Worm (Caenorhabditis elegans) whole organism, young adult: ENCODE data around the gene sfxn-5.
A peak's percentile ranks its signal among the peaks of the same experiment; 100 is the strongest.

ENCODE experiments used
- B0019.2 ChIP-seq: fragments of 200-800 bp; sonication (Bioruptor generic); conservative IDR thresholded peaks from 2 replicates; pipeline ENCODE4 v1.3.6; 2022; ENCODE audit warnings: missing genetic modification reagents, missing genetic modification characterization, missing compliant biosample characterization
- B0035.1 ChIP-seq: sonication (generic microtip); optimal IDR thresholded peaks from 2 replicates; lab custom pipeline; 2016; ENCODE audit warnings: missing genetic modification characterization, mild to moderate bottlenecking, missing compliant biosample characterization, missing genotype, missing genetic modification reagents
- D2030.7 ChIP-seq: fragments of 200-800 bp; sonication (Bioruptor generic); IDR thresholded peaks from 2 replicates; pipeline ENCODE4 v1.3.6; 2022; ENCODE audit warnings: missing genetic modification reagents, missing genetic modification characterization, missing compliant biosample characterization
- F10E7.11 ChIP-seq: sonication (generic microtip); optimal IDR thresholded peaks from 2 replicates; lab custom pipeline; 2017; ENCODE audit warnings: mild to moderate bottlenecking, missing genetic modification characterization, moderate library complexity, missing compliant biosample characterization
- F37B4.10 ChIP-seq: fragments of 200-800 bp; sonication (Bioruptor generic); IDR thresholded peaks from 2 replicates; pipeline ENCODE4 v1.3.6; 2022; ENCODE audit warnings: missing genetic modification characterization, missing compliant biosample characterization
- F39B2.1 ChIP-seq: fragments of 200-800 bp; sonication (Bioruptor generic); IDR thresholded peaks from 2 replicates; pipeline ENCODE4 v1.3.6; 2022; ENCODE audit warnings: missing genetic modification reagents, missing genetic modification characterization, missing compliant biosample characterization
- F49E8.2 ChIP-seq: sonication (generic microtip); optimal IDR thresholded peaks from 3 replicates; lab custom pipeline; 2017; ENCODE audit warnings: missing genetic modification characterization, mild to moderate bottlenecking, missing compliant biosample characterization, antibody characterized with exemption, moderate library complexity; ENCODE audit not compliant: insufficient read depth
- F52B5.7 ChIP-seq: sonication (generic microtip); optimal IDR thresholded peaks from 2 replicates; lab custom pipeline; 2016; ENCODE audit warnings: mild to moderate bottlenecking, missing genetic modification characterization, missing compliant biosample characterization
- F57A8.1 ChIP-seq: fragments of 200-800 bp; sonication (Bioruptor generic); optimal IDR thresholded peaks from 2 replicates; lab custom pipeline; 2018; ENCODE audit warnings: mild to moderate bottlenecking, missing genetic modification characterization, moderate library complexity, missing compliant biosample characterization
- F57C9.4 ChIP-seq: sonication (generic microtip); optimal IDR thresholded peaks from 2 replicates; lab custom pipeline; 2017; ENCODE audit warnings: mild to moderate bottlenecking, missing genetic modification characterization, missing compliant biosample characterization
- K11D2.4 ChIP-seq: fragments of 200-800 bp; sonication (Bioruptor generic); IDR thresholded peaks from 2 replicates; pipeline ENCODE4 v1.3.6; 2022; ENCODE audit warnings: missing genetic modification reagents, missing genetic modification characterization, missing compliant biosample characterization
- T26A5.8 ChIP-seq: sonication (generic microtip); optimal IDR thresholded peaks from 2 replicates; lab custom pipeline; 2016; ENCODE audit warnings: missing genetic modification characterization, missing compliant biosample characterization
- aptf-2 ChIP-seq: fragments of 200-800 bp; sonication (Bioruptor generic); conservative IDR thresholded peaks from 2 replicates; pipeline ENCODE4 v1.3.6; 2022; ENCODE audit warnings: missing genetic modification reagents, missing genetic modification characterization, missing compliant biosample characterization
- aptf-3 ChIP-seq: fragments of 200-800 bp; sonication (Bioruptor generic); IDR thresholded peaks from 2 replicates; pipeline ENCODE4 v1.3.6; 2022; ENCODE audit warnings: missing genetic modification characterization, missing compliant biosample characterization
- atf-7 ChIP-seq: sonication (generic microtip); optimal IDR thresholded peaks from 2 replicates; lab custom pipeline; 2017; ENCODE audit warnings: mild to moderate bottlenecking, missing genetic modification characterization, missing compliant biosample characterization
- attf-3 ChIP-seq: fragments of 200-800 bp; sonication (Bioruptor generic); conservative IDR thresholded peaks from 2 replicates; pipeline ENCODE4 v1.3.6; 2022; ENCODE audit warnings: missing genetic modification reagents, missing genetic modification characterization, missing compliant biosample characterization
- attf-6 ChIP-seq: fragments of 200-800 bp; sonication (Bioruptor generic); IDR thresholded peaks from 2 replicates; pipeline ENCODE4 v1.3.6; 2022; ENCODE audit warnings: missing genetic modification reagents, missing genetic modification characterization, missing compliant biosample characterization
- bed-2 ChIP-seq: fragments of 200-800 bp; sonication (Bioruptor generic); IDR thresholded peaks from 2 replicates; pipeline ENCODE4 v1.3.6; 2022; ENCODE audit warnings: missing genetic modification reagents, missing genetic modification characterization, missing compliant biosample characterization
- ccch-3 ChIP-seq: fragments of 200-800 bp; sonication (Bioruptor generic); optimal IDR thresholded peaks from 2 replicates; lab custom pipeline; 2018; ENCODE audit warnings: mild to moderate bottlenecking, missing genetic modification characterization, missing compliant biosample characterization
- ceh-27 ChIP-seq: fragments of 200-800 bp; sonication (Bioruptor generic); optimal IDR thresholded peaks from 2 replicates; lab custom pipeline; 2018; ENCODE audit warnings: mild to moderate bottlenecking, missing genetic modification characterization, moderate library complexity, missing compliant biosample characterization
- ceh-40 ChIP-seq: fragments of 200-800 bp; sonication (Bioruptor generic); IDR thresholded peaks from 2 replicates; pipeline ENCODE4 v1.3.6; 2022; ENCODE audit warnings: missing genetic modification characterization, missing compliant biosample characterization
- ceh-58 ChIP-seq: fragments of 200-800 bp; sonication (Bioruptor generic); IDR thresholded peaks from 2 replicates; pipeline ENCODE4 v1.3.6; 2022; ENCODE audit warnings: missing genetic modification characterization, missing compliant biosample characterization
- ceh-91 ChIP-seq: fragments of 200-800 bp; sonication (Bioruptor generic); IDR thresholded peaks from 2 replicates; pipeline ENCODE4 v1.3.6; 2022; ENCODE audit warnings: missing genetic modification reagents, missing genetic modification characterization, missing compliant biosample characterization
- die-1 ChIP-seq: sonication (generic microtip); optimal IDR thresholded peaks from 2 replicates; lab custom pipeline; 2016; ENCODE audit warnings: missing genotype, mild to moderate bottlenecking, missing genetic modification characterization, missing compliant biosample characterization
- dpff-1 ChIP-seq: sonication (generic microtip); optimal IDR thresholded peaks from 2 replicates; lab custom pipeline; 2017; ENCODE audit warnings: mild to moderate bottlenecking, missing genetic modification characterization, missing compliant biosample characterization
- egl-18 ChIP-seq: fragments of 200-800 bp; sonication (Bioruptor generic); IDR thresholded peaks from 2 replicates; pipeline ENCODE4 v1.3.6; 2022; ENCODE audit warnings: missing genetic modification reagents, missing genetic modification characterization, missing compliant biosample characterization
- egrh-3 ChIP-seq: fragments of 200-800 bp; sonication (Bioruptor generic); IDR thresholded peaks from 2 replicates; pipeline ENCODE4 v1.3.6; 2022; ENCODE audit warnings: missing genetic modification reagents, missing genetic modification characterization, missing compliant biosample characterization
- ekl-4 ChIP-seq: fragments of 200-800 bp; sonication (Bioruptor generic); IDR thresholded peaks from 2 replicates; pipeline ENCODE4 v1.3.6; 2022; ENCODE audit warnings: missing genetic modification reagents, missing genetic modification characterization, missing compliant biosample characterization
- gei-17 ChIP-seq: fragments of 200-800 bp; sonication (Bioruptor generic); optimal IDR thresholded peaks from 2 replicates; lab custom pipeline; 2018; ENCODE audit warnings: mild to moderate bottlenecking, missing genetic modification characterization, missing compliant biosample characterization
- hsf-1 ChIP-seq: fragments of 200-800 bp; sonication (Bioruptor generic); IDR thresholded peaks from 2 replicates; pipeline ENCODE4 v1.3.6; 2022; ENCODE audit warnings: missing genetic modification reagents, missing genetic modification characterization, missing compliant biosample characterization
- lag-1 ChIP-seq: fragments of 200-800 bp; sonication (Bioruptor generic); IDR thresholded peaks from 2 replicates; pipeline ENCODE4 v1.3.6; 2022; ENCODE audit warnings: missing genetic modification reagents, missing genetic modification characterization, missing compliant biosample characterization
- lsy-27 ChIP-seq: sonication (generic microtip); optimal IDR thresholded peaks from 2 replicates; lab custom pipeline; 2017; ENCODE audit warnings: missing genetic modification characterization, mild to moderate bottlenecking, missing compliant biosample characterization, antibody characterized with exemption, missing genotype, borderline replicate concordance; ENCODE audit not compliant: insufficient read depth
- madf-10 ChIP-seq: sonication (generic microtip); optimal IDR thresholded peaks from 2 replicates; lab custom pipeline; 2016; ENCODE audit warnings: mild to moderate bottlenecking, missing genetic modification characterization, missing compliant biosample characterization
- madf-6 ChIP-seq: fragments of 200-800 bp; sonication (Bioruptor generic); IDR thresholded peaks from 2 replicates; pipeline ENCODE4 v1.3.6; 2022; ENCODE audit warnings: missing genetic modification reagents, missing genetic modification characterization, missing compliant biosample characterization
- mcd-1 ChIP-seq: fragments of 200-800 bp; sonication (Bioruptor generic); IDR thresholded peaks from 2 replicates; pipeline ENCODE4 v1.3.6; 2022; ENCODE audit warnings: missing genetic modification reagents, missing genetic modification characterization, missing compliant biosample characterization
- mxl-1 ChIP-seq: sonication (generic microtip); optimal IDR thresholded peaks from 2 replicates; lab custom pipeline; 2016; ENCODE audit warnings: missing genetic modification characterization, missing compliant biosample characterization
- nfyb-1 ChIP-seq: fragments of 200-800 bp; sonication (Bioruptor generic); IDR thresholded peaks from 2 replicates; pipeline ENCODE4 v1.3.6; 2022; ENCODE audit warnings: missing genetic modification reagents, missing genetic modification characterization, missing compliant biosample characterization
- nhr-120 ChIP-seq: fragments of 200-800 bp; sonication (Bioruptor generic); IDR thresholded peaks from 2 replicates; pipeline ENCODE4 v1.3.6; 2022; ENCODE audit warnings: missing genetic modification characterization, missing compliant biosample characterization
- repo-1 ChIP-seq: sonication (generic microtip); optimal IDR thresholded peaks from 2 replicates; lab custom pipeline; 2017; ENCODE audit warnings: mild to moderate bottlenecking, missing genetic modification characterization, missing compliant biosample characterization
- sdz-38 ChIP-seq: sonication (generic microtip); optimal IDR thresholded peaks from 2 replicates; lab custom pipeline; 2016; ENCODE audit warnings: missing genotype, missing genetic modification characterization, missing compliant biosample characterization
- snpc-1.3 ChIP-seq: sonication (generic microtip); optimal IDR thresholded peaks from 2 replicates; lab custom pipeline; 2017; ENCODE audit warnings: missing genetic modification characterization, mild to moderate bottlenecking, missing compliant biosample characterization, antibody characterized with exemption, moderate library complexity, missing genotype, missing genetic modification reagents; ENCODE audit not compliant: insufficient read depth
- snpc-3.4 ChIP-seq: sonication (generic microtip); optimal IDR thresholded peaks from 2 replicates; lab custom pipeline; 2017; ENCODE audit warnings: missing genetic modification characterization, mild to moderate bottlenecking, missing compliant biosample characterization, antibody characterized with exemption, moderate library complexity, missing genotype, missing genetic modification reagents
- xnd-1 ChIP-seq: sonication (generic microtip); optimal IDR thresholded peaks from 2 replicates; lab custom pipeline; 2016; ENCODE audit warnings: missing genotype, missing genetic modification reagents, missing genetic modification characterization, missing compliant biosample characterization
- zfh-2 ChIP-seq: fragments of 200-800 bp; sonication (Bioruptor generic); conservative IDR thresholded peaks from 2 replicates; pipeline ENCODE4 v1.3.6; 2022; ENCODE audit warnings: missing genetic modification reagents, missing genetic modification characterization, missing compliant biosample characterization
- ztf-25 ChIP-seq: fragments of 200-800 bp; sonication (Bioruptor generic); IDR thresholded peaks from 2 replicates; pipeline ENCODE4 v1.3.6; 2022; ENCODE audit warnings: missing genetic modification reagents, missing genetic modification characterization, missing compliant biosample characterization
- ztf-28 ChIP-seq: fragments of 200-800 bp; sonication (Bioruptor generic); IDR thresholded peaks from 2 replicates; pipeline ENCODE4 v1.3.6; 2022; ENCODE audit warnings: missing genetic modification reagents, missing genetic modification characterization, missing compliant biosample characterization
- ztf-3 ChIP-seq: fragments of 200-800 bp; sonication (Bioruptor generic); optimal IDR thresholded peaks from 2 replicates; lab custom pipeline; 2018; ENCODE audit warnings: mild to moderate bottlenecking, missing genetic modification characterization, missing compliant biosample characterization

The sfxn-5 gene

ce11 chrII:8106921-8107695 lies 2.3 kb upstream of the sfxn-5 start, which contains the start of the genes chst-1 and C41C4.9 (continued):
- TF ChIP-seq nfyb-1 (GFP tag; lab: Robert Waterston, UW) (peak; percentile 91), nhr-120 (GFP tag; lab: Robert Waterston, UW) (no peak), F10E7.11 (peak; percentile 88), F57A8.1 (GFP tag; lab: Kevin White, UChicago) (peak; percentile 93), ztf-25 (GFP tag; lab: Robert Waterston, UW) (peak; percentile 96), ceh-27 (GFP tag; lab: Kevin White, UChicago) (peak; percentile 88), aptf-2 (GFP tag; lab: Robert Waterston, UW) (no peak), sdz-38 (no peak), lsy-27 (peak; percentile 8), D2030.7 (no peak; the same call in 1 of the 2 replicates), snpc-1.3 (peak; percentile 92), gei-17 (GFP tag; lab: Kevin White, UChicago) (no peak), dpff-1 (tag; lab: Kevin White, UChicago) (peak; percentile 83), mxl-1 (tag; lab: Kevin White, UChicago) (peak; percentile 92), ekl-4 (GFP tag; lab: Robert Waterston, UW) (peak; percentile 91), madf-6 (no peak), attf-6 (GFP tag; lab: Robert Waterston, UW) (peak; percentile 51; the same call in 1 of the 2 replicates), F57C9.4 (tag; lab: Kevin White, UChicago) (peak; percentile 49), B0035.1 (tag; lab: Kevin White, UChicago) (peak; percentile 46), F37B4.10 (GFP tag; lab: Robert Waterston, UW) (0 out of 2 replicates have a peak, but pooled peaks have one; percentile 90), F39B2.1 (GFP tag; lab: Robert Waterston, UW) (peak; percentile 58; the same call in 1 of the 2 replicates), attf-3 (GFP tag; lab: Robert Waterston, UW) (peak; percentile 61), ztf-3 (peak; percentile 36), K11D2.4 (GFP tag; lab: Robert Waterston, UW) (no peak), mcd-1 (GFP tag; lab: Robert Waterston, UW) (no peak), ceh-40 (GFP tag; lab: Robert Waterston, UW) (peak; percentile 92), zfh-2 (no peak), madf-10 (peak; percentile 75), atf-7 (tag; lab: Kevin White, UChicago) (peak; percentile 91), snpc-3.4 (tag; lab: Kevin White, UChicago) (peak; percentile 76), F49E8.2 (tag; lab: Kevin White, UChicago) (peak; percentile 41), bed-2 (GFP tag; lab: Robert Waterston, UW) (no peak), ceh-91 (GFP tag; lab: Robert Waterston, UW) (no peak), B0019.2 (GFP tag; lab: Robert Waterston, UW) (no peak), ztf-28 (no peak), ceh-58 (GFP tag; lab: Robert Waterston, UW) (no peak), aptf-3 (GFP tag; lab: Robert Waterston, UW) (peak; percentile 89; the same call in 1 of the 2 replicates), egrh-3 (GFP tag; lab: Robert Waterston, UW) (no peak), F52B5.7 (tag; lab: Kevin White, UChicago) (peak; percentile 94), lag-1 (GFP tag; lab: Robert Waterston, UW) (0 out of 2 replicates have a peak, but pooled peaks have one; percentile 38), hsf-1 (peak; percentile 33; the same call in 1 of the 2 replicates), xnd-1 (tag; lab: Kevin White, UChicago) (no peak), egl-18 (no peak), die-1 (peak; percentile 96), ccch-3 (no peak), repo-1 (tag; lab: Kevin White, UChicago) (peak; percentile 78), T26A5.8 (tag; lab: Kevin White, UChicago) (peak; percentile 96)
